Worm (Caenorhabditis elegans): ENCODE results near the gene knl-3.
A peak's percentile ranks its signal among the peaks of the same experiment; 100 is the strongest.

The knl-3 gene

ce11 chrV:1856176-1856575 is 12.8 kb upstream of the knl-3 start, which contains the start of gene T10B5.10:
Gene T10B5.10, minus strand, starts transcription at chrV:1856276.
- TF ChIP-seq cnd-1 (tag; optimal IDR thresholded peaks at IDR 0.05) (no peak), mab-5 (tag; optimal IDR thresholded peaks at IDR 0.05) (no peak), unc-39 (tag; optimal IDR thresholded peaks at IDR 0.05) (no peak), flh-1 (GFP tag; optimal IDR thresholded peaks at IDR 0.05) (no peak), ceh-43 (GFP tag; optimal IDR thresholded peaks at IDR 0.05) (no peak), nhr-76 (tag; optimal IDR thresholded peaks at IDR 0.05) (no peak), tbx-8 (GFP tag; optimal IDR thresholded peaks at IDR 0.05) (no peak), ztf-11 (tag; optimal IDR thresholded peaks at IDR 0.05) (no peak), nhr-12 (tag; optimal IDR thresholded peaks at IDR 0.05) (no peak), unc-62 (GFP tag; optimal IDR thresholded peaks at IDR 0.05) (no peak), nhr-237 (tag; optimal IDR thresholded peaks at IDR 0.05) (no peak), mls-2 (tag; optimal IDR thresholded peaks at IDR 0.05) (no peak), blmp-1 (tag; optimal IDR thresholded peaks at IDR 0.05) (no peak), sem-2 (GFP tag; optimal IDR thresholded peaks at IDR 0.05) (no peak), ceh-83 (GFP tag; optimal IDR thresholded peaks at IDR 0.05) (no peak), snpc-4 (tag; optimal IDR thresholded peaks at IDR 0.05) (no peak), bed-3 (GFP tag; optimal IDR thresholded peaks at IDR 0.05) (no peak)

ce11 chrV:1857840-1858239 is 11.2 kb upstream of the knl-3 start:
- no peak for TF ChIP-seq ham-2 (GFP tag; optimal IDR thresholded peaks at IDR 0.05)

- TF ChIP-seq sptf-1 (tag; optimal IDR thresholded peaks at IDR 0.05), result no peak
- TF ChIP-seq ces-1 (GFP tag; optimal IDR thresholded peaks at IDR 0.05), result peak; percentile 82
Measured at ce11 chrV:1862954-1863353, 6.1 kb upstream of the knl-3 start.

ce11 chrV:1864997-1865396 is 4.0 kb upstream of the knl-3 start:
- no peak for TF ChIP-seq M03D4.4 (tag; optimal IDR thresholded peaks at IDR 0.05)
- TF ChIP-seq ceh-83 (GFP tag; optimal IDR thresholded peaks at IDR 0.05), result no peak
- TF ChIP-seq zip-8 (tag; optimal IDR thresholded peaks at IDR 0.05), result no peak
- TF ChIP-seq hlh-1 (tag; optimal IDR thresholded peaks at IDR 0.05), result no peak
- no peak for TF ChIP-seq nhr-237 (tag; optimal IDR thresholded peaks at IDR 0.05)
- no peak for TF ChIP-seq ces-1 (GFP tag; optimal IDR thresholded peaks at IDR 0.05)
- no peak for TF ChIP-seq flh-1 (GFP tag; optimal IDR thresholded peaks at IDR 0.05)
- TF ChIP-seq unc-39 (tag; optimal IDR thresholded peaks at IDR 0.05), result no peak
- no peak for TF ChIP-seq sem-2 (GFP tag; optimal IDR thresholded peaks at IDR 0.05)
- TF ChIP-seq mls-2 (tag; optimal IDR thresholded peaks at IDR 0.05), result no peak
- TF ChIP-seq drap-1 (GFP tag; optimal IDR thresholded peaks at IDR 0.05), result no peak

- no peak for TF ChIP-seq M03D4.4 (tag; optimal IDR thresholded peaks at IDR 0.05)
- TF ChIP-seq ceh-39 (tag; optimal IDR thresholded peaks at IDR 0.05), result no peak
- no peak for TF ChIP-seq bed-3 (GFP tag; optimal IDR thresholded peaks at IDR 0.05)
- no peak for TF ChIP-seq mls-2 (tag; optimal IDR thresholded peaks at IDR 0.05)
- no peak for TF ChIP-seq tbx-8 (GFP tag; optimal IDR thresholded peaks at IDR 0.05)
- no peak for TF ChIP-seq snpc-4 (tag; optimal IDR thresholded peaks at IDR 0.05)
- TF ChIP-seq lin-32 (GFP tag; optimal IDR thresholded peaks at IDR 0.05), result no peak
- TF ChIP-seq ceh-43 (GFP tag; optimal IDR thresholded peaks at IDR 0.05), result no peak
- TF ChIP-seq nhr-12 (tag; optimal IDR thresholded peaks at IDR 0.05), result no peak
- no peak for TF ChIP-seq unc-39 (tag; optimal IDR thresholded peaks at IDR 0.05)
- no peak for TF ChIP-seq blmp-1 (tag; optimal IDR thresholded peaks at IDR 0.05)
- no peak for TF ChIP-seq ceh-83 (GFP tag; optimal IDR thresholded peaks at IDR 0.05)
- TF ChIP-seq unc-62 (GFP tag; optimal IDR thresholded peaks at IDR 0.05), result no peak
- TF ChIP-seq elt-3 (tag; optimal IDR thresholded peaks at IDR 0.05), result no peak
- TF ChIP-seq sem-2 (GFP tag; optimal IDR thresholded peaks at IDR 0.05), result no peak
- TF ChIP-seq sptf-1 (tag; optimal IDR thresholded peaks at IDR 0.05), result no peak
- no peak for TF ChIP-seq nhr-76 (tag; optimal IDR thresholded peaks at IDR 0.05)
- TF ChIP-seq lin-13 (tag; optimal IDR thresholded peaks at IDR 0.05), result no peak
- no peak for TF ChIP-seq nhr-237 (tag; optimal IDR thresholded peaks at IDR 0.05)
- TF ChIP-seq nhr-28 (tag; optimal IDR thresholded peaks at IDR 0.05), result no peak
Measured at ce11 chrV:1868025-1868424, 988 bp upstream of the knl-3 start.

- no peak for TF ChIP-seq lin-32 (GFP tag; optimal IDR thresholded peaks at IDR 0.05)
Measured at ce11 chrV:1869682-1870081, 669 bp downstream of the knl-3 start, which contains the start of gene T10B5.3. Gene T10B5.3, minus strand, starts transcription at chrV:1869782.

All from whole organism, mixed stage, embryonic.